Fruit fly (Drosophila melanogaster): ENCODE data around the gene CG4935.

The CG4935 gene

dm6 chr2L:16282077-16282471 is 20.1 kb downstream of the CG4935 start:
- 0 out of 2 replicates have a peak, but pooled peaks have one; percentile 2 for TF ChIP-seq Ets98B (GFP tag; IDR thresholded peaks at IDR 0.05)
- TF ChIP-seq CG9948 (tag; optimal IDR thresholded peaks at IDR 0.05): no peak
- peak; percentile 11 for TF ChIP-seq EcR (GFP tag; optimal IDR thresholded peaks at IDR 0.05)
- TF ChIP-seq CG10348 (GFP tag; IDR thresholded peaks at IDR 0.05): no peak
- 0 out of 3 replicates have a peak, but pooled peaks have one; percentile 30 for TF ChIP-seq fd96Ca (GFP tag; IDR thresholded peaks at IDR 0.05)
- TF ChIP-seq CG4496 (GFP tag; IDR thresholded peaks at IDR 0.05): 0 out of 3 replicates have a peak, but pooled peaks have one; percentile 20
- no peak for TF ChIP-seq CG13204 (GFP tag; optimal IDR thresholded peaks at IDR 0.05)
- TF ChIP-seq CG15710 (tag; optimal IDR thresholded peaks at IDR 0.05): no peak
- no peak for TF ChIP-seq CG34367 (tag; optimal IDR thresholded peaks at IDR 0.05)
- no peak for TF ChIP-seq rn (GFP tag; IDR thresholded peaks at IDR 0.05)
- TF ChIP-seq gl (tag; optimal IDR thresholded peaks at IDR 0.05): no peak
- no peak for TF ChIP-seq CG17806 (tag; optimal IDR thresholded peaks at IDR 0.05)

- no peak for TF ChIP-seq rn (GFP tag; IDR thresholded peaks at IDR 0.05)
- TF ChIP-seq Ets98B (GFP tag; IDR thresholded peaks at IDR 0.05): no peak
- peak; percentile 79 for TF ChIP-seq EcR (GFP tag; optimal IDR thresholded peaks at IDR 0.05)
- TF ChIP-seq CG9948 (tag; optimal IDR thresholded peaks at IDR 0.05): no peak
- TF ChIP-seq Pif1A (GFP tag; optimal IDR thresholded peaks at IDR 0.05): no peak
- 0 out of 2 replicates have a peak, but pooled peaks have one; percentile 22 for TF ChIP-seq CG12605 (GFP tag; IDR thresholded peaks at IDR 0.05)
- TF ChIP-seq CG14655 (GFP tag; optimal IDR thresholded peaks at IDR 0.05): no peak
- peak; percentile 36; the same call in 1 of the 2 replicates for TF ChIP-seq CG32121 (GFP tag; IDR thresholded peaks at IDR 0.05)
- TF ChIP-seq CG4496 (GFP tag; IDR thresholded peaks at IDR 0.05): no peak
- TF ChIP-seq CG15710 (tag; optimal IDR thresholded peaks at IDR 0.05): no peak
- no peak for TF ChIP-seq Snoo (tag; optimal IDR thresholded peaks at IDR 0.05)
- TF ChIP-seq D1 (tag; optimal IDR thresholded peaks at IDR 0.05): no peak
- TF ChIP-seq CG34367 (tag; optimal IDR thresholded peaks at IDR 0.05): no peak
- no peak for TF ChIP-seq CG8159 (tag; optimal IDR thresholded peaks at IDR 0.05)
- no peak for TF ChIP-seq CG10348 (GFP tag; IDR thresholded peaks at IDR 0.05)
- TF ChIP-seq CG13204 (GFP tag; optimal IDR thresholded peaks at IDR 0.05): no peak
- TF ChIP-seq CG17806 (tag; optimal IDR thresholded peaks at IDR 0.05): no peak
- TF ChIP-seq gl (tag; optimal IDR thresholded peaks at IDR 0.05): no peak
- peak; percentile 50; the same call in 1 of the 3 replicates for TF ChIP-seq fd96Ca (GFP tag; IDR thresholded peaks at IDR 0.05)
- no peak for TF ChIP-seq CG8301 (tag; optimal IDR thresholded peaks at IDR 0.05)
- no peak for TF ChIP-seq Pif1B (GFP tag; optimal IDR thresholded peaks at IDR 0.05)
These were observed 20.9 kb downstream of the CG4935 start for dm6 chr2L:16282856-16283255.

DNA sequence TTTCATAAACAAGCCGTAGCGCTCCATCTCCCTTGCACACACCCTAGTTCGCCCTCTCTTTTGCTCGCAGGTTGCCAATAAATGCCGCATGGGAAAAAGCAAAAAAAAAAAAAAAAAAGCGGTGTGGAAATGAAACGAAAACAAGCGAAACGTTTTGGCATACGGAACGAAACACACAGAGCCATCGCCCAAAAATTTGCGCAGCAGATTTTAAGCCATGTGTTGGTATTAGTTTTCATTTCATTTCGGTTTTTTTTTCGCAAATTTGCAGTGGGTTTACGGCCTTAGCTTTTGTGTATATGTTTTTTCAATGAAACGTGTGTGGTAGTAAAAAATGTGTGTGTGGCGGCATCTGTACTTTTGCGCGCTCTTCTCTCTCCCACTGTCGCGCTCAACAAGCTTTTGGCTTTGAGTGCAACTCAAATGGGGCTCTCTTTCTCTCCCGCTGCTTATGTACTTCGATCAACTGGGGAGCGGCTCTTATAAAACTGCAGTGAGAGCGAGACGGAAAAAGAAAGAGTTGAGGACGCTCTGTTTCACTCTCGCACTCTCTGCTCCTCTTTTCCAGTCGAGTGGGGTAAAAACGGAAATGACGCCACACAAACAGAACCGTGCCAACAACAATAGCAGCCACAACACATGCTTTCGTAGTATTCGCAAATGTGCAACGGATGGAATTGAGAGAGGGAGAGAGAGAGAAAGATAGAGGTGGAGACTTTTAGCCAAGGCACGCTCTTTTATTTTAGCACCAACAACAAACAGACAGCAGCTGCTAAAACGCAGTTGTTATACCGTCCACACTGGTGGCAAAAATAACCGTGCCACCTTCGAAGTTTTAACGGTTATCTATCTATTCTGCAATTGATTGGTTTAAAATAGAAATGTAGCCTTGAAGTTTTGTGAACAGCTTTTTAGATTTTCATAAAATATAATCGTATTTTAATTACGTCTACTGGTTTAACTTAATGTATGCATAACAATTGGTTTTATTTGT is 22.7 kb downstream of the CG4935 start:
- peak; percentile 60 for TF ChIP-seq EcR (GFP tag; optimal IDR thresholded peaks at IDR 0.05)
- TF ChIP-seq CG4496 (GFP tag; IDR thresholded peaks at IDR 0.05): no peak
- peak; percentile 65 for TF ChIP-seq CG8159 (tag; optimal IDR thresholded peaks at IDR 0.05)
- TF ChIP-seq CG12605 (GFP tag; IDR thresholded peaks at IDR 0.05): no peak
- peak; percentile 70 for TF ChIP-seq Snoo (tag; optimal IDR thresholded peaks at IDR 0.05)
- TF ChIP-seq CG8301 (tag; optimal IDR thresholded peaks at IDR 0.05): peak; percentile 65
- peak; percentile 48 for TF ChIP-seq D1 (tag; optimal IDR thresholded peaks at IDR 0.05)
- no peak for TF ChIP-seq fd96Ca (GFP tag; IDR thresholded peaks at IDR 0.05)
- TF ChIP-seq CG10348 (GFP tag; IDR thresholded peaks at IDR 0.05): no peak
- peak; percentile 65 for TF ChIP-seq Pif1A (GFP tag; optimal IDR thresholded peaks at IDR 0.05)
- no peak for TF ChIP-seq CG32121 (GFP tag; IDR thresholded peaks at IDR 0.05)
- TF ChIP-seq rn (GFP tag; IDR thresholded peaks at IDR 0.05): no peak
- TF ChIP-seq CG34367 (tag; optimal IDR thresholded peaks at IDR 0.05): peak; percentile 38
- TF ChIP-seq CG14655 (GFP tag; optimal IDR thresholded peaks at IDR 0.05): peak; percentile 64
- peak; percentile 68 for TF ChIP-seq CG13204 (GFP tag; optimal IDR thresholded peaks at IDR 0.05)
- TF ChIP-seq CG15710 (tag; optimal IDR thresholded peaks at IDR 0.05): peak; percentile 52
- TF ChIP-seq Pif1B (GFP tag; optimal IDR thresholded peaks at IDR 0.05): peak; percentile 45
- TF ChIP-seq CG17806 (tag; optimal IDR thresholded peaks at IDR 0.05): peak; percentile 34
- peak; percentile 33 for TF ChIP-seq CG9948 (tag; optimal IDR thresholded peaks at IDR 0.05)
- TF ChIP-seq gl (tag; optimal IDR thresholded peaks at IDR 0.05): peak; percentile 30
- no peak for TF ChIP-seq Ets98B (GFP tag; IDR thresholded peaks at IDR 0.05)

DNA sequence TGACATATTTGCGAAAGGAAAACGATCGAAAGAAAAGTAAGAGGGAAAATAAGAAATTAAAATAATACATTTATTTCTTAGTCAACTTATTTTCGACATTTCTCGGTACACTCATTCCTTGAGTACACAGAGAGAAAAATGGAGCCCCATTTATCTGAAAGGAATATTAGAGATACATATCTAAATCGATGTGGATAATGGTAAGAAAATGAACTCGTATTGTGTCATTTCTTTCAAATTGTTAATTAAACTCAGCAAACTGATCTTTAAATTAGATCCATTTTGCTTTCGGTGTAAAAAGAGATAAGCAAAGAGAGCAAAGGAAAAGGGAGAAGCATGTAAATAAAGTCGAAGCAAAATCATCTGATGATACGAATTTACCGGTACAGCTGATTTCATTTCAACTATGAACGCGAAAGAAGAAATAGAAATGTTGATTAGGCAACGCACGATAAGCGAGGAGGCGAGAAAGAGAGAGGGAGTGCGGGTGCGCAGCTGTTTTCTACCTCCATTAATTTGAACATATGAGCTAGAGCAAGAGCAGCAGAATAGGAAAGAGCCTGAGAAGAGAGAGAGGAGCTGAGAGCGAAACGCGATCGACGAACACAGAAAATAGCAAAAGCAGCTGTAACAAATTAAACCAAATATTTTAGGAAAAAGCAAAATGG is 23.9 kb downstream of the CG4935 start:
- no peak for TF ChIP-seq CG10348 (GFP tag; IDR thresholded peaks at IDR 0.05)
- TF ChIP-seq CG9948 (tag; optimal IDR thresholded peaks at IDR 0.05): peak; percentile 87
- TF ChIP-seq fd96Ca (GFP tag; IDR thresholded peaks at IDR 0.05): no peak
- TF ChIP-seq CG8159 (tag; optimal IDR thresholded peaks at IDR 0.05): peak; percentile 90
- TF ChIP-seq CG13204 (GFP tag; optimal IDR thresholded peaks at IDR 0.05): peak; percentile 39
- TF ChIP-seq Ets98B (GFP tag; IDR thresholded peaks at IDR 0.05): no peak
- TF ChIP-seq CG32121 (GFP tag; IDR thresholded peaks at IDR 0.05): no peak
- TF ChIP-seq CG17806 (tag; optimal IDR thresholded peaks at IDR 0.05): peak; percentile 92
- no peak for TF ChIP-seq EcR (GFP tag; optimal IDR thresholded peaks at IDR 0.05)
- no peak for TF ChIP-seq rn (GFP tag; IDR thresholded peaks at IDR 0.05)
- TF ChIP-seq CG8301 (tag; optimal IDR thresholded peaks at IDR 0.05): peak; percentile 83
- TF ChIP-seq CG15710 (tag; optimal IDR thresholded peaks at IDR 0.05): peak; percentile 84
- no peak for TF ChIP-seq CG4496 (GFP tag; IDR thresholded peaks at IDR 0.05)
- TF ChIP-seq CG34367 (tag; optimal IDR thresholded peaks at IDR 0.05): peak; percentile 83
- no peak for TF ChIP-seq CG12605 (GFP tag; IDR thresholded peaks at IDR 0.05)
- peak; percentile 22 for TF ChIP-seq D1 (tag; optimal IDR thresholded peaks at IDR 0.05)
- peak; percentile 70 for TF ChIP-seq gl (tag; optimal IDR thresholded peaks at IDR 0.05)
- peak; percentile 87 for TF ChIP-seq Pif1B (GFP tag; optimal IDR thresholded peaks at IDR 0.05)
- peak; percentile 86 for TF ChIP-seq Snoo (tag; optimal IDR thresholded peaks at IDR 0.05)
- TF ChIP-seq Pif1A (GFP tag; optimal IDR thresholded peaks at IDR 0.05): peak; percentile 77
- peak; percentile 86 for TF ChIP-seq CG14655 (GFP tag; optimal IDR thresholded peaks at IDR 0.05)
